Worm (Caenorhabditis elegans) whole organism, early embryonic: ENCODE data around the gene vit-6.

Experiments
- B0310.2 ChIP-seq: sonication (generic microtip); optimal IDR thresholded peaks from 2 replicates; lab custom pipeline; 2016; ENCODE audit warnings: mild to moderate bottlenecking, missing genetic modification characterization, missing compliant biosample characterization
- F13C5.2 ChIP-seq: sonication (generic microtip); optimal IDR thresholded peaks from 2 replicates; lab custom pipeline; 2017; ENCODE audit warnings: mild to moderate bottlenecking, missing genetic modification characterization, inconsistent platforms, missing compliant biosample characterization
- aly-1 ChIP-seq: sonication (generic microtip); optimal IDR thresholded peaks from 2 replicates; lab custom pipeline; 2016; ENCODE audit warnings: missing genetic modification characterization, missing compliant biosample characterization
- ama-1 ChIP-seq: fragments of 150-350 bp; optimal IDR thresholded peaks from 2 replicates; lab custom pipeline; 2014
- ceh-13 ChIP-seq: fragments of 200-800 bp; sonication (Bioruptor generic); optimal IDR thresholded peaks from 2 replicates; lab custom pipeline; 2018; ENCODE audit warnings: mild to moderate bottlenecking, missing genetic modification characterization, missing compliant biosample characterization
- ceh-36 ChIP-seq: sonication (generic microtip); optimal IDR thresholded peaks from 2 replicates; lab custom pipeline; 2016; ENCODE audit warnings: missing genetic modification characterization, inconsistent platforms, missing compliant biosample characterization
- ets-7 ChIP-seq: sonication (generic microtip); optimal IDR thresholded peaks from 2 replicates; lab custom pipeline; 2016; ENCODE audit warnings: missing genotype, missing genetic modification characterization, missing compliant biosample characterization
- flt-1 ChIP-seq: fragments of 200-800 bp; sonication (Bioruptor generic); IDR thresholded peaks from 2 replicates; pipeline ENCODE4 v1.3.6; 2022; ENCODE audit warnings: missing genetic modification characterization, missing compliant biosample characterization
- hmbx-1 ChIP-seq: sonication (generic microtip); optimal IDR thresholded peaks from 2 replicates; lab custom pipeline; 2016; ENCODE audit warnings: mild to moderate bottlenecking, missing genetic modification characterization, missing compliant biosample characterization
- hmg-4 ChIP-seq: fragments of 200-800 bp; sonication (Bioruptor generic); optimal IDR thresholded peaks from 2 replicates; lab custom pipeline; 2018; ENCODE audit warnings: mild to moderate bottlenecking, missing genetic modification characterization, missing compliant biosample characterization
- hnd-1 ChIP-seq: sonication (generic microtip); optimal IDR thresholded peaks from 2 replicates; lab custom pipeline; 2016; ENCODE audit warnings: missing genetic modification characterization, missing compliant biosample characterization
- pes-1 ChIP-seq: fragments of 200-800 bp; sonication (Bioruptor generic); IDR thresholded peaks from 2 replicates; pipeline ENCODE4 v1.3.6; 2022; ENCODE audit warnings: missing genetic modification reagents, missing genetic modification characterization, missing compliant biosample characterization
- scrt-1 ChIP-seq: fragments of 200-800 bp; sonication (Bioruptor generic); IDR thresholded peaks from 2 replicates; pipeline ENCODE4 v1.3.6; 2022; ENCODE audit warnings: missing genetic modification characterization, missing compliant biosample characterization
- sea-1 ChIP-seq: fragments of 200-800 bp; sonication (Bioruptor generic); conservative IDR thresholded peaks from 2 replicates; pipeline ENCODE4 v1.3.6; 2022; ENCODE audit warnings: missing genetic modification characterization, missing compliant biosample characterization
- tbx-11 ChIP-seq: fragments of 200-800 bp; sonication (Bioruptor generic); IDR thresholded peaks from 2 replicates; pipeline ENCODE4 v1.3.6; 2022; ENCODE audit warnings: missing genetic modification characterization, missing compliant biosample characterization
- tbx-37 ChIP-seq: fragments of 200-800 bp; sonication (Bioruptor generic); conservative IDR thresholded peaks from 2 replicates; pipeline ENCODE4 v1.3.6; 2022; ENCODE audit warnings: missing genetic modification reagents, missing genetic modification characterization, missing compliant biosample characterization
- tra-4 ChIP-seq: sonication (generic microtip); optimal IDR thresholded peaks from 2 replicates; lab custom pipeline; 2017; ENCODE audit warnings: missing genetic modification characterization, missing compliant biosample characterization

vit-6 gene

DNA sequence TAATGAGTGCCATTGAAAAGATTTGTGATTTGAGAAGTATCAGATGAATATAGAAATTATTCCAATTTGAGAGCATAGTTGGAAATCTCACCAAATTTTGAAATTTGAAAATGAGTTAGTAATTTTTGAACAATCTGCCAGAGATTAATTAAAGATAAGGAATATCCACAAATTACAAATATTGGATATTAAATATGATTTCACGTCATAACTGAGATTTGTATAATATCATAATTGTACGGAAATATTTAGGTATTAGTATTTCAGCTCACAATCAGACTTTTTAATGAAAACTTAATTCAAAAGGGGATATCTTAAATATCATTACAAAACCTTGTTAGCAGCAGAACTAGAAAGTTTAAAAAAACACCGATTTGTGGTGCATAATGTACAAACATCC is 1.1 kb upstream of the vit-6 start, which contains the start of gene K07H8.7:
K07H8.7 (minus strand) TSS at position 101 of the 400 bp plus-strand sequence.
- TF ChIP-seq hnd-1: no peak
- no peak for TF ChIP-seq tra-4 (tag; lab: Kevin White, UChicago)
- TF ChIP-seq ets-7 (tag; lab: Kevin White, UChicago): no peak

DNA sequence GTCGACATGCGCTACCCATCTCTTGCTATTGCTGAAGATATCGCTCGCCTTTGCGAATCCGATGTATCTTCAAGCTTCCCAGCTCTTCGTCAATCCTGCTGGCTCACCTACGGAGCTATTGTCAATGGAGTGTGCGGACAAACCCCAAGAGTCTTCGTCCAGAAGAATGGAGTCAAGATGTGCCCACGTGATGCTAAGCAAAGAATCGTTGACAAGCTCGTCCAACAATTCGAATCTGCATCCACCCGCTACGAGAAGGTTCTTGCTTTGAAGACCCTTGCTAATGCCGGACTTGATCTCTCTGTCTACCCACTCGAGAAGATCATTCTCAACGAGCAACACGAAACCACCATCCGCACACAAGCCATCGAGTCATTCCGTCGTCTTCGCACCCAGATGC is 1.7 kb downstream of the vit-6 start:
- TF ChIP-seq ets-7 (tag; lab: Kevin White, UChicago): no peak
- TF ChIP-seq sea-1 (GFP tag; lab: Robert Waterston, UW): no peak
- no peak for TF ChIP-seq ceh-36 (tag; lab: Kevin White, UChicago)
- TF ChIP-seq hmbx-1 (tag; lab: Kevin White, UChicago): no peak
- no peak for TF ChIP-seq tbx-37
- no peak for TF ChIP-seq hmg-4 (GFP tag; lab: Kevin White, UChicago)
- TF ChIP-seq F13C5.2 (tag; lab: Kevin White, UChicago): no peak
- TF ChIP-seq tra-4 (tag; lab: Kevin White, UChicago): no peak
- TF ChIP-seq ceh-13 (GFP tag; lab: Kevin White, UChicago): no peak
- TF ChIP-seq pes-1: no peak
- TF ChIP-seq tbx-11: no peak
- no peak for TF ChIP-seq scrt-1 (GFP tag; lab: Robert Waterston, UW)
- no peak for TF ChIP-seq ama-1 (lab: Kevin White, UChicago)
- TF ChIP-seq hnd-1: no peak
- TF ChIP-seq B0310.2: no peak
- TF ChIP-seq aly-1 (tag; lab: Kevin White, UChicago): no peak
- TF ChIP-seq flt-1: no peak

DNA sequence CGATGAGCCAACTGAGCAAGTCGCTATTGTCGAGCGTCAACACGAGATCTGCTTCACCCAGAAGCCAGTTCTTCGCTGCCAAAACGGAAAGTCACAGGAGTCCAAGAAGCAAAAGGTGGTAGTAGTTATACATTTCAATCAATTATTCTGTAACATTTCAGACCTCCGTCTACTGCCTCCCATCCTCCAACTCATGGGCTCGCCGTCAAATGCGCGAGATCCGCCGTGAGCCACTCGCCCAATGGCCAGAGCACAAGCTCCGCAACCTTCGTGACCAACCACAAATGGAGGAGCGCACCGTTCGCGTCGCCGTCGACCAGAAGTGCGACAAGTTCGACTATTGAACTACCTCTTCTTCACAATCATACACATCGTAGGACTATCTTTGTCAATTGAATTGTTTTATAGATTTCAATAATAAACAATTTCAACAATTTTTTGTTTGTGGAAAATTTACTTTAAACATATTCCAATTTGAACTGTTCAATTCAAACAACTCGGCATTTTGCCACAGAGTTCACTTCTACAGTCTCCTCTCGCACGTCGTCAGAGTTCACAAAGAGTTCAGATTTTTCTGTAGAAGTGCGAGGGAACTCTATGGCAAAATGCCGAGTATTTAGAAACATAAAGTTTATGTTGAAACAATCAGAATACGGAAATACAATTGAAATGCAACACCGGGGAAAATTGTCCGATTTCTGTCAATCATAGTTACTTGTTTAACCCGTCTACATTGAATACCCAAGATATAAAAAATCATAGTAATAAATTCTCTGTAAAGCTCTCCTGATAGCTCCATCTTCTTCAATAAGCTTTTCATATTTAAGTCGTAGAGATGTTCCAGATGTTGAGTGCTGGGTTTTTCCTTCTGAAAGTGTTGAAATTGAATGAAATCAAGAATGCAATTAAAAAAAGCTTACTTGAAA is 5.3 kb downstream of the vit-6 start:
- no peak for TF ChIP-seq flt-1
- TF ChIP-seq sea-1 (GFP tag; lab: Robert Waterston, UW): no peak
- TF ChIP-seq tra-4 (tag; lab: Kevin White, UChicago): no peak
- TF ChIP-seq hnd-1: no peak
- TF ChIP-seq ceh-13 (GFP tag; lab: Kevin White, UChicago): no peak
- TF ChIP-seq hmg-4 (GFP tag; lab: Kevin White, UChicago): no peak
- no peak for TF ChIP-seq ceh-36 (tag; lab: Kevin White, UChicago)
- TF ChIP-seq hmbx-1 (tag; lab: Kevin White, UChicago): no peak
- no peak for TF ChIP-seq tbx-37
- TF ChIP-seq aly-1 (tag; lab: Kevin White, UChicago): no peak
- no peak for TF ChIP-seq scrt-1 (GFP tag; lab: Robert Waterston, UW)
- TF ChIP-seq tbx-11: no peak
- no peak for TF ChIP-seq ets-7 (tag; lab: Kevin White, UChicago)
- no peak for TF ChIP-seq F13C5.2 (tag; lab: Kevin White, UChicago)
- no peak for TF ChIP-seq B0310.2

DNA sequence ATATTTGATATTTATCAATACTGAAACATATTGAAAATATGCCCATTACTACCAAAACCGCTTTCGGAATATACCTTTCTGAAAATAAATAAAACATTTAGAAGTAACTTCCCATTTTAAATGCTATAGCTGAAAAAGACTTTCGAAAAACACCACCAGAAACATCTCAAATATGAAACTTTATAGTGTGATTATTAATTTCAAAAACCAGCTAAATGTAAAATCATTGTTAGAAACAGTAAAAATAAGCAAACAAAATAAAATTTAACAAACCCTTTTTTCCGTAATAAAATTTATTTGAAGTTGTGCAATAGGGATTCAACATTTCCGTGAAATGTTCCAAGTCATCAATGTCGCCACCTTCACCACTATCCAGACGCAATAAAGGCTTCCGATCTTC is 7.1 kb downstream of the vit-6 start, which contains the start of the genes K07H8.5 and K07H8.8:
K07H8.5 (plus strand) TSS at position 301 of the 400 bp plus-strand sequence.
K07H8.8 (minus strand) TSS at position 389 of the 400 bp plus-strand sequence.
- TF ChIP-seq ceh-36 (tag; lab: Kevin White, UChicago) (no peak), ama-1 (lab: Kevin White, UChicago) (no peak), aly-1 (tag; lab: Kevin White, UChicago) (no peak), scrt-1 (GFP tag; lab: Robert Waterston, UW) (no peak), flt-1 (no peak), tbx-37 (no peak), tra-4 (tag; lab: Kevin White, UChicago) (no peak), hmbx-1 (tag; lab: Kevin White, UChicago) (no peak), F13C5.2 (tag; lab: Kevin White, UChicago) (no peak), ets-7 (tag; lab: Kevin White, UChicago) (no peak), tbx-11 (no peak), hnd-1 (no peak)

DNA sequence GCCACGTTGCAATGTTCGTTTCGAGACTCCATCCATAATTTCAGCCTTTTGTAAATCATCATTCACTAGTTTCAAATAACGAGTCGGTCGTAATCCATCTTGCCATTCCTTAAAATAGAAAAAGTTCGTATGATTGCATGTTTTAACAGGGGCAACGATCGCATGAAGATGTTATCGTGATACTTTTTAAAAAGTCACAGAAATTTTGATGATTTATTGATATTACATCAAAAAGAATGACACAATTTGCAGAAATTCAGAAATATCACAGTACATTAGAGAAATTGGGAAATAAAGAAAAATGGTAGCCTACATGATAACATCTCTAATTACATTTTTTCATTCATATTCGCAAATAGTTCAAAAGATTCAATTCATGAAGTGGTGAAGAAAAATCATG is 12.4 kb downstream of the vit-6 start:
- no peak for TF ChIP-seq hmbx-1 (tag; lab: Kevin White, UChicago)
- TF ChIP-seq scrt-1 (GFP tag; lab: Robert Waterston, UW): no peak

DNA sequence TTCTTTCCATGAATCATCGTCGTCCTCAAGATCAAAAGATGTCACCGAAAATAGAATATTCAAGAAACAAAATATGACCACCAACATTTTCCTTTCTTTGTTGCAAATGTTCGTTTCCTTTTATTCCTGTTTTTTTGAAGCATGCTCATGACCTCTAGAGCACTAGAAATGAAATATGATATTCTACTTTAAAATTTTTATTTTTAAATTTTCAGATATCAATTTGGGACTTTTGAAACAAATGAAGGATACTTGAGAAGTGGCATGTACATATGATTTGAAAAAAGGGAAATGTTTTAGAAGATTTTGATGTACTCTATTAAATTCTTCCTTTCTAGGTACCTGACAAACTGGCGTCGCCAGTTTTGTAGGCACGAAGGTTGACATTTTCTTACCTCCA is 14.3 kb downstream of the vit-6 start, which contains the start of gene K07H8.11:
K07H8.11 (minus strand) TSS at position 101 of the 400 bp plus-strand sequence.
- TF ChIP-seq hmg-4 (GFP tag; lab: Kevin White, UChicago) (no peak), tbx-11 (no peak), sea-1 (GFP tag; lab: Robert Waterston, UW) (no peak), tbx-37 (no peak)

DNA sequence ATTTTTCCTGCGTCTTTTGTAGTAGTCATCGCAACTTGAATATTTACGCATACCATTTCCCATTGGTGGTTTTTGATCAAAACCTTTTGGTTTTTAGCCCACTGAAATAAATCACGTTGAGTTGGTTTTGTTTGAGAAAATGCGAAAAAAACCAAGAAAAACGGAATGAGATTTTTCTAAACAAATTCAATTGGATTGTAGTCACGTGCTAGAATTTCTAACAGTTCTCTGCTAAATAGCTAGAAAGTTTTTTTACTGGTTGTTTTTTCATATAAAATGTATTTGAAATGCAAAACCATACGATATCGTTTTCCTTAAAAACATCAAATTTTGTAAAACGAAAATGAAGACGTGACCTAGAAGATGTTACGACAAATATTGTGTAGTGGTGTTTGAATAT is 15.7 kb downstream of the vit-6 start, which contains the start of gene K07H8.12:
K07H8.12 (minus strand) TSS at position 101 of the 400 bp plus-strand sequence.
- no peak for TF ChIP-seq pes-1
- TF ChIP-seq tra-4 (tag; lab: Kevin White, UChicago): no peak
- no peak for TF ChIP-seq aly-1 (tag; lab: Kevin White, UChicago)
- no peak for TF ChIP-seq tbx-11
- TF ChIP-seq hmg-4 (GFP tag; lab: Kevin White, UChicago): no peak
- no peak for TF ChIP-seq ceh-13 (GFP tag; lab: Kevin White, UChicago)
- TF ChIP-seq sea-1 (GFP tag; lab: Robert Waterston, UW): no peak

DNA sequence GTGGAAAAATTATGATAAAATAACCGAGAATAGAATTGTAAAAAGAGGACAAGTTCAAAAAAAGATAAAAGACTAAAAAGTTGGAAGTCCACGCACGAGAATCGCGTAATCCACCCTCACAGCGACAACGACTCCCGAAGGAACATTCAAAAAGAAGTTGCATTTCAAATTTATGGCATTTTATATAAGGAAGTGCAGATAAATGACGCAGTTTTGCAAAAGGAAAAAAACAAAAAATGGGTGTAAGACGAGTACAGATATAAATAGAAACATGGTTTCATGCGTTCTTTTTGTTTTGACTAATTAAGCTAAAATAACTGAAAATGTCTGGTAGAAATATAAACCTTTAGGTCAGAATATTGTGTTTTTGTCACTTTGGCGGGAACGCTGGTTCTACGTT is 22.3 kb downstream of the vit-6 start:
- no peak for TF ChIP-seq scrt-1 (GFP tag; lab: Robert Waterston, UW)
- TF ChIP-seq F13C5.2 (tag; lab: Kevin White, UChicago): no peak
